Worm (Caenorhabditis elegans) whole organism, L4 larva: ENCODE results near the gene ZK1320.3.

ENCODE experiments used
- F26F4.8 ChIP-seq: fragments of 200-800 bp; sonication (Bioruptor generic); conservative IDR thresholded peaks from 2 replicates; pipeline ENCODE4 v1.3.6; 2022; ENCODE audit warnings: missing genetic modification characterization, missing compliant biosample characterization
- F44E2.7 ChIP-seq: fragments of 200-800 bp; sonication (Bioruptor generic); IDR thresholded peaks from 2 replicates; pipeline ENCODE4 v2.1.2; 2022; ENCODE audit warnings: missing genetic modification characterization, missing compliant biosample characterization
- T20F7.1 ChIP-seq: fragments of 200-800 bp; sonication (Bioruptor generic); optimal IDR thresholded peaks from 2 replicates; lab custom pipeline; 2018; ENCODE audit warnings: mild to moderate bottlenecking, missing genetic modification characterization, missing compliant biosample characterization
- T26A8.4 ChIP-seq: fragments of 200-800 bp; sonication (Bioruptor generic); IDR thresholded peaks from 2 replicates; pipeline ENCODE4 v1.3.6; 2022; ENCODE audit warnings: missing genetic modification characterization, missing compliant biosample characterization
- Y105C5A.15 ChIP-seq: fragments of 200-800 bp; sonication (Bioruptor generic); IDR thresholded peaks from 2 replicates; pipeline ENCODE4 v1.3.6; 2022; ENCODE audit warnings: missing genetic modification characterization, missing compliant biosample characterization
- Y48G9A.11 ChIP-seq: fragments of 200-800 bp; sonication (Bioruptor generic); IDR thresholded peaks from 2 replicates; pipeline ENCODE4 v1.3.6; 2022; ENCODE audit warnings: missing genetic modification reagents, missing genetic modification characterization, missing compliant biosample characterization
- ZK546.5 ChIP-seq, 2 experiments: sonication (generic microtip); optimal IDR thresholded peaks; 2 replicates each; lab custom pipeline; 2017; ENCODE audit warnings: missing biosample characterization in 2 of 2, missing genetic modification characterization in 2 of 2
- aha-1 ChIP-seq: fragments of 150-350 bp; peaks from one replicate; lab custom pipeline; 2014; ENCODE audit warnings: missing biosample characterization, missing genetic modification characterization
- ama-1 ChIP-seq: fragments of 150-350 bp; optimal IDR thresholded peaks from 2 replicates; lab custom pipeline; 2014; ENCODE audit warnings: inconsistent platforms, mixed read lengths
- arid-1 ChIP-seq: fragments of 200-800 bp; sonication (Bioruptor generic); conservative IDR thresholded peaks from 2 replicates; pipeline ENCODE4 v1.3.6; 2022; ENCODE audit warnings: missing genetic modification reagents, missing genetic modification characterization, missing compliant biosample characterization
- attf-4 ChIP-seq: sonication (generic microtip); optimal IDR thresholded peaks from 3 replicates; lab custom pipeline; 2017; ENCODE audit warnings: missing biosample characterization, missing genetic modification characterization
- ceh-20 ChIP-seq: fragments of 200-800 bp; sonication (Bioruptor generic); IDR thresholded peaks from 2 replicates; pipeline ENCODE4 v1.3.6; 2022; ENCODE audit warnings: missing genetic modification reagents, missing genetic modification characterization, missing compliant biosample characterization
- ces-1 ChIP-seq: fragments of 150-350 bp; sonication (generic microtip); optimal IDR thresholded peaks from 4 replicates; lab custom pipeline; 2014; ENCODE audit warnings: missing biosample characterization, missing genetic modification reagents, missing genetic modification characterization
- cey-2 ChIP-seq: sonication (generic microtip); optimal IDR thresholded peaks from 3 replicates; lab custom pipeline; 2017; ENCODE audit warnings: missing genetic modification characterization, mild to moderate bottlenecking, missing compliant biosample characterization, antibody characterized with exemption, borderline replicate concordance; ENCODE audit not compliant: insufficient read depth
- ctbp-1 ChIP-seq: fragments of 200-800 bp; sonication (Bioruptor generic); IDR thresholded peaks from 2 replicates; pipeline ENCODE4 v1.3.6; 2022; ENCODE audit warnings: missing genetic modification reagents, missing genetic modification characterization, missing compliant biosample characterization
- daf-12 ChIP-seq: fragments of 150-350 bp; optimal IDR thresholded peaks from 2 replicates; lab custom pipeline; 2014; ENCODE audit warnings: missing biosample characterization, missing genetic modification reagents, missing genetic modification characterization
- daf-19 ChIP-seq: fragments of 200-800 bp; sonication (Bioruptor generic); conservative IDR thresholded peaks from 2 replicates; pipeline ENCODE4 v1.3.6; 2022; ENCODE audit warnings: missing genetic modification characterization, missing compliant biosample characterization
- dmd-8 ChIP-seq: fragments of 200-800 bp; sonication (Bioruptor generic); IDR thresholded peaks from 2 replicates; pipeline ENCODE4 v1.3.6; 2022; ENCODE audit warnings: missing genetic modification characterization, missing compliant biosample characterization
- dmd-9 ChIP-seq: fragments of 200-800 bp; sonication (Bioruptor generic); IDR thresholded peaks from 2 replicates; pipeline ENCODE4 v1.3.6; 2022; ENCODE audit warnings: missing genetic modification reagents, missing genetic modification characterization, missing compliant biosample characterization
- dve-1 ChIP-seq: sonication (generic microtip); optimal IDR thresholded peaks from 2 replicates; lab custom pipeline; 2017; ENCODE audit warnings: antibody characterized with exemption, mild to moderate bottlenecking, missing genetic modification characterization, missing compliant biosample characterization; ENCODE audit not compliant: insufficient read depth
- egl-27 ChIP-seq: sonication (generic microtip); optimal IDR thresholded peaks from 3 replicates; lab custom pipeline; 2017; ENCODE audit warnings: missing biosample characterization, missing genetic modification reagents, missing genetic modification characterization
- fos-1 ChIP-seq: fragments of 150-350 bp; optimal IDR thresholded peaks from 2 replicates; lab custom pipeline; 2014; ENCODE audit warnings: missing biosample characterization, missing genetic modification characterization
- gei-8 ChIP-seq: fragments of 200-800 bp; sonication (Bioruptor generic); optimal IDR thresholded peaks from 2 replicates; lab custom pipeline; 2018; ENCODE audit warnings: mild to moderate bottlenecking, missing genetic modification characterization, missing compliant biosample characterization
- hif-1 ChIP-seq, 2 experiments: sonication (generic microtip); optimal IDR thresholded peaks; 2 replicates each; lab custom pipeline; 2016 to 2017; ENCODE audit warnings: missing compliant biosample characterization in 2 of 2, missing genetic modification characterization in 2 of 2, missing genetic modification reagents in 2 of 2, missing genotype in 2 of 2, mild to moderate bottlenecking in 1 of 2
- hlh-30 ChIP-seq: sonication (generic microtip); optimal IDR thresholded peaks from 2 replicates; lab custom pipeline; 2017; ENCODE audit warnings: antibody characterized with exemption, mild to moderate bottlenecking, missing genetic modification characterization, missing compliant biosample characterization; ENCODE audit not compliant: insufficient read depth
- hmg-1.1 ChIP-seq: fragments of 200-800 bp; sonication (Bioruptor generic); IDR thresholded peaks from 2 replicates; pipeline ENCODE4 v1.3.6; 2022; ENCODE audit warnings: missing genetic modification reagents, missing genetic modification characterization, missing compliant biosample characterization
- lin-1 ChIP-seq: fragments of 200-800 bp; sonication (Bioruptor generic); IDR thresholded peaks from 2 replicates; pipeline ENCODE4 v1.3.6; 2022; ENCODE audit warnings: missing genetic modification reagents, missing genetic modification characterization, missing compliant biosample characterization
- lin-15B ChIP-seq: fragments of 150-350 bp; sonication (generic microtip); optimal IDR thresholded peaks from 3 replicates; lab custom pipeline; 2014; ENCODE audit warnings: missing biosample characterization, missing genetic modification characterization
- lin-29 ChIP-seq: fragments of 200-800 bp; sonication (Bioruptor generic); IDR thresholded peaks from 2 replicates; pipeline ENCODE4 v1.3.6; 2022; ENCODE audit warnings: missing genetic modification reagents, missing genetic modification characterization, missing compliant biosample characterization
- lin-38 ChIP-seq: fragments of 200-800 bp; sonication (Bioruptor generic); IDR thresholded peaks from 2 replicates; pipeline ENCODE4 v1.3.6; 2022; ENCODE audit warnings: missing genetic modification reagents, missing genetic modification characterization, missing compliant biosample characterization
- lin-39 ChIP-seq: fragments of 150-350 bp; optimal IDR thresholded peaks from 2 replicates; lab custom pipeline; 2014; ENCODE audit warnings: missing biosample characterization, missing genetic modification reagents, missing genetic modification characterization
- lsy-2 ChIP-seq, 2 experiments: fragments of 150-350 bp in 1 of 2; sonication (generic microtip) in 1 of 2; optimal IDR thresholded peaks; 2 replicates each; lab custom pipeline; 2014 to 2017; ENCODE audit warnings: missing biosample characterization in 2 of 2, missing genetic modification characterization in 2 of 2
- nhr-10 ChIP-seq: fragments of 150-350 bp; optimal IDR thresholded peaks from 2 replicates; lab custom pipeline; 2014; ENCODE audit warnings: missing biosample characterization, missing genetic modification characterization
- nhr-102 ChIP-seq: sonication (generic microtip); optimal IDR thresholded peaks from 2 replicates; lab custom pipeline; 2016; ENCODE audit warnings: mild to moderate bottlenecking, missing genetic modification characterization, moderate library complexity, missing compliant biosample characterization
- nhr-237 ChIP-seq: sonication (generic microtip); optimal IDR thresholded peaks from 2 replicates; lab custom pipeline; 2017; ENCODE audit warnings: missing biosample characterization, missing genetic modification characterization
- nhr-28 ChIP-seq: fragments of 150-350 bp; optimal IDR thresholded peaks from 2 replicates; lab custom pipeline; 2014; ENCODE audit warnings: missing biosample characterization, missing genetic modification characterization
- nhr-41 ChIP-seq: fragments of 200-800 bp; sonication (Bioruptor generic); IDR thresholded peaks from 2 replicates; pipeline ENCODE4 v1.3.6; 2022; ENCODE audit warnings: missing genetic modification reagents, missing genetic modification characterization, missing compliant biosample characterization
- nhr-76 ChIP-seq: fragments of 150-350 bp; optimal IDR thresholded peaks from 2 replicates; lab custom pipeline; 2014; ENCODE audit warnings: missing biosample characterization, missing genetic modification characterization
- nhr-77 ChIP-seq: fragments of 150-350 bp; optimal IDR thresholded peaks from 2 replicates; lab custom pipeline; 2014; ENCODE audit warnings: missing biosample characterization, missing genetic modification characterization
- pha-4 ChIP-seq, 2 experiments: fragments of 150-350 bp in 1 of 2; fragments of 200-800 bp in 1 of 2; sonication (Bioruptor generic) in 1 of 2; IDR thresholded peaks in 1 of 2; optimal IDR thresholded peaks in 1 of 2; 2 replicates each; pipeline versions ENCODE4 v1.3.6 to Lab custom; 2014 to 2022; ENCODE audit warnings: missing genetic modification characterization in 2 of 2, missing genetic modification reagents in 2 of 2, missing biosample characterization in 1 of 2, missing compliant biosample characterization in 1 of 2
- rbr-2 ChIP-seq: sonication (generic microtip); optimal IDR thresholded peaks from 2 replicates; lab custom pipeline; 2016; ENCODE audit warnings: missing genotype, missing genetic modification characterization, missing compliant biosample characterization
- saeg-2 ChIP-seq: fragments of 200-800 bp; sonication (Bioruptor generic); IDR thresholded peaks from 2 replicates; pipeline ENCODE4 v1.3.6; 2022; ENCODE audit warnings: missing genetic modification reagents, missing genetic modification characterization, missing compliant biosample characterization
- sdz-12 ChIP-seq: fragments of 200-800 bp; sonication (Bioruptor generic); optimal IDR thresholded peaks from 2 replicates; lab custom pipeline; 2018; ENCODE audit warnings: mild to moderate bottlenecking, missing genetic modification characterization, missing compliant biosample characterization
- set-16 ChIP-seq: fragments of 200-800 bp; sonication (Bioruptor generic); IDR thresholded peaks from 2 replicates; pipeline ENCODE4 v1.3.6; 2022; ENCODE audit warnings: missing genetic modification reagents, missing genetic modification characterization, missing compliant biosample characterization
- tag-97 ChIP-seq: fragments of 200-800 bp; sonication (Bioruptor generic); IDR thresholded peaks from 2 replicates; pipeline ENCODE4 v1.3.6; 2022; ENCODE audit warnings: missing genetic modification characterization, missing compliant biosample characterization
- vab-7 ChIP-seq: fragments of 200-800 bp; sonication (Bioruptor generic); IDR thresholded peaks from 2 replicates; pipeline ENCODE4 v1.3.6; 2022; ENCODE audit warnings: missing genetic modification reagents, missing genetic modification characterization, missing compliant biosample characterization
- zip-11 ChIP-seq: fragments of 200-800 bp; sonication (Bioruptor generic); IDR thresholded peaks from 2 replicates; pipeline ENCODE4 v1.3.6; 2022; ENCODE audit warnings: missing genetic modification characterization, missing compliant biosample characterization
- ztf-11 ChIP-seq: fragments of 150-350 bp; optimal IDR thresholded peaks from 2 replicates; lab custom pipeline; 2014; ENCODE audit warnings: missing biosample characterization, missing genetic modification characterization

Gene ZK1320.3

DNA sequence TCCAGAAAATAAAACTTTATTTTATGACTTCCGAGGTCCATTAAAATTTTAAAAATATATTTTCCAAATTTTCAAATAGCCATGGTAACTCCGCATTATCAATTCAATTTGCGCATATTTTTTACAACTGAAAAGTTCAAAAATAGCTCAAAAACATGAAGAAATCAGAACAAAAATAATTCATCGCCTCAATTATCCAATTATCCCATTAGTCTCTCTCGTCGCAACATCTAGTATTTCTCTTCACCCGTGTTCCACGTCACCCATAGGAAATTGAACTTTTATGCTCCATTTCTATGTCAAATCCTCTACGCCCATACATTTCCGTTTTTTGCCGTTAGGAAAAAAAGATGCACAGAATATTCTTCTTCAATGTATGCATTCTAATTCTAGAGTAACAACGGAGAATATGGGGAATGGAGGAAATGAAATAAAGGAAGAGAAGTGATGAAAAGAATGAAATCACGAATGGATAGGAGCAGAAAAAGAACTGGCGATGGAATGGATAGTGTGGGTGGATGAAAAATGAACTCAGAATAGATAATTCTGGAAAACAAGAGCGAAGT, 29.9 kb upstream of the ZK1320.3 start (continued):
- TF ChIP-seq dmd-9 (GFP tag; lab: Robert Waterston, UW), result no peak
- TF ChIP-seq lin-1 (GFP tag; lab: Robert Waterston, UW), result no peak
- TF ChIP-seq dmd-8 (GFP tag; lab: Robert Waterston, UW), result no peak
- peak; percentile 73 for TF ChIP-seq ces-1 (GFP tag; lab: Kevin White, UChicago)
- TF ChIP-seq ctbp-1 (GFP tag; lab: Robert Waterston, UW), result peak; percentile 64
- no peak for TF ChIP-seq nhr-28 (tag; lab: Kevin White, UChicago)
- no peak for TF ChIP-seq tag-97
- peak in 1 of 2 experiments; percentile 12 for TF ChIP-seq lsy-2 (tag; optimal IDR thresholded peaks at IDR 0.05; lab: Kevin White, UChicago)
- no peak for TF ChIP-seq hif-1 (tag; optimal IDR thresholded peaks at IDR 0.05; lab: Kevin White, UChicago)
- no peak for TF ChIP-seq pha-4 (GFP tag; IDR thresholded peaks at IDR 0.05; lab: Robert Waterston, UW)
- no peak for TF ChIP-seq pha-4 (tag; optimal IDR thresholded peaks at IDR 0.05; lab: Kevin White, UChicago)
- TF ChIP-seq hlh-30 (tag; lab: Kevin White, UChicago), result no peak
- no peak for TF ChIP-seq aha-1 (tag; lab: Kevin White, UChicago)
- TF ChIP-seq Y48G9A.11, result no peak
- TF ChIP-seq vab-7 (GFP tag; lab: Robert Waterston, UW), result no peak
- no peak for TF ChIP-seq nhr-102 (tag; lab: Kevin White, UChicago)
- TF ChIP-seq, all 104 proteins: peak for 4

DNA sequence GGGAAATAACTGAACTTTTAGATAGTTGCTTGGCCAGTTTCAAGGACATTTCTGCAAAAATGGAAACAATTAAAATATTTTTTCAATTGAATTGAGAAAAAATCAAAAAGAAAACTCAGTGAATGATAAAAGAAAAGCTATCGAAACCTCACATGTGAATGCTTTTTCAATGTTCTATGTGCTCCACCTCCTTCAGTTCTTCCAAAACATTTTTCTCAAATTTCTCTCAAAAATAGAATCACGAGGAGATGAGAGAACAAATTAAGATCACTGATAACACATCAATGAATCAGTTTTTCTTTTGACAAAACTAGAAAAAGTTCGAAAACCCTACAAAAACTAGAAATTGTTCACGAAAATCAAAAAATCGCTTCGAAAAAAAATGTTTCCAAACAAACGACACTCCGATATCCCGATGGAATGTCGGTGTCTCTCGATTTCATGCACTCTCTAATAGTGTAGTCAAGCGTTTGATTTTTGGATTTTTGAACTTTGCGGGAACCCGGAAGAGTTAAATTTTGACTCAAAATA, 26.5 kb upstream of the ZK1320.3 start, which contains the start of gene ZK1320.9:
ZK1320.9 (minus strand) TSS at position 51 of the 531 bp plus-strand sequence.
- TF ChIP-seq T20F7.1, result peak; percentile 83
- TF ChIP-seq fos-1 (tag; lab: Kevin White, UChicago), result no peak
- TF ChIP-seq daf-19 (GFP tag; lab: Robert Waterston, UW), result no peak
- no peak for TF ChIP-seq zip-11 (GFP tag; lab: Robert Waterston, UW)
- no peak for TF ChIP-seq F26F4.8 (GFP tag; lab: Robert Waterston, UW)
- TF ChIP-seq sdz-12, result no peak
- no peak for TF ChIP-seq arid-1 (GFP tag; lab: Robert Waterston, UW)
- TF ChIP-seq nhr-76 (tag; lab: Kevin White, UChicago), result peak; percentile 76
- no peak for TF ChIP-seq lin-39 (tag; lab: Kevin White, UChicago)
- no peak for TF ChIP-seq ZK546.5 (tag; optimal IDR thresholded peaks at IDR 0.05; lab: Kevin White, UChicago)
- no peak for TF ChIP-seq lin-29
- no peak for TF ChIP-seq gei-8 (GFP tag; lab: Kevin White, UChicago)
- TF ChIP-seq Y105C5A.15 (GFP tag; lab: Robert Waterston, UW), result no peak
- TF ChIP-seq lin-38, result no peak
- TF ChIP-seq ama-1, result no peak
- no peak for TF ChIP-seq saeg-2
- no peak for TF ChIP-seq ctbp-1 (GFP tag; lab: Robert Waterston, UW)
- TF ChIP-seq Y48G9A.11, result peak; percentile 52; the same call in 1 of the 2 replicates
- TF ChIP-seq daf-12 (tag; lab: Kevin White, UChicago), result no peak
- TF ChIP-seq ceh-20, result no peak
- no peak for TF ChIP-seq cey-2 (tag; lab: Kevin White, UChicago)
- TF ChIP-seq set-16 (GFP tag; lab: Robert Waterston, UW), result no peak
- TF ChIP-seq nhr-41 (GFP tag; lab: Robert Waterston, UW), result no peak
- no peak for TF ChIP-seq lin-1 (GFP tag; lab: Robert Waterston, UW)
- no peak for TF ChIP-seq ztf-11 (tag; lab: Kevin White, UChicago)
- peak; percentile 9 for TF ChIP-seq nhr-10 (tag; lab: Kevin White, UChicago)
- no peak for TF ChIP-seq hmg-1.1
- peak; percentile 32 for TF ChIP-seq dve-1 (tag; lab: Kevin White, UChicago)
- peak; percentile 67 for TF ChIP-seq nhr-77 (tag; lab: Kevin White, UChicago)
- TF ChIP-seq T26A8.4 (GFP tag; lab: Robert Waterston, UW), result no peak
- TF ChIP-seq F44E2.7 (GFP tag; lab: Robert Waterston, UW), result no peak
- no peak for TF ChIP-seq egl-27
- no peak for TF ChIP-seq attf-4 (tag; lab: Kevin White, UChicago)
- no peak for TF ChIP-seq aha-1 (tag; lab: Kevin White, UChicago)
- no peak for TF ChIP-seq nhr-237
- no peak for TF ChIP-seq rbr-2
- no peak for TF ChIP-seq ces-1 (GFP tag; lab: Kevin White, UChicago)
- no peak for TF ChIP-seq lin-15B (tag; lab: Kevin White, UChicago)
- TF ChIP-seq hlh-30 (tag; lab: Kevin White, UChicago), result peak; percentile 48
